Worm (Caenorhabditis elegans): Measurements from ENCODE around the gene srh-119.

srh-119 gene

DNA sequence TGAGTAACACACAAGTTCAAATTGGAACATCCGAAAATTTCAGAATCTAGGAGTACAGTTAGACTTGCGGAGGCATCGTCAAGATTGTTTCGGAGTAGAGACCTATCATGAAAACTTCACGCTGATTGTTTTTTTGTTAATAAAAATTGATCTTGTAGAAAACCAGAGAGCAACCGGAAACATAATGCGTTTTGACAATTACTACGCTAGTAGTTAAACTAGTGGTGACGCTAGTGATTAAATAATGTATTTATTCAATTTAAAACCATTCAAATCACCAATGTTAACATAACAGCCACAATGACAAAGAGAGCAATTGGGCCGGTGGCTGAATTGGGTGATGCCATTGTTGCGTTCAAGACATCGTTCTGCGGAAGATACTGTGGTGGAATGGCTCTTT lies 47.5 kb downstream of the srh-119 start, which contains the start of gene F49H6.17:
Gene F49H6.17, plus strand, starts transcription at position 301 of the 400 bp plus-strand sequence.
- TF ChIP-seq W03F9.2 (tag; optimal IDR thresholded peaks at IDR 0.05) (no peak), dao-5 (tag; optimal IDR thresholded peaks at IDR 0.05) (no peak), him-1 (tag; optimal IDR thresholded peaks at IDR 0.05) (no peak)

- TF ChIP-seq W03F9.2 (tag; optimal IDR thresholded peaks at IDR 0.05) (no peak), dao-5 (tag; optimal IDR thresholded peaks at IDR 0.05) (no peak), him-1 (tag; optimal IDR thresholded peaks at IDR 0.05) (no peak)
These were observed 49.1 kb downstream of the srh-119 start, which contains the start of gene F49H6.12 for ce11 chrV:17021361-17021760. F49H6.12 (minus strand) TSS chrV:17021461.

- TF ChIP-seq dao-5 (tag; optimal IDR thresholded peaks at IDR 0.05) (no peak), W03F9.2 (tag; optimal IDR thresholded peaks at IDR 0.05) (no peak), him-1 (tag; optimal IDR thresholded peaks at IDR 0.05) (no peak)
These were observed 50.5 kb downstream of the srh-119 start, which contains the start of the genes F49H6.8 and F49H6.5 for ce11 chrV:17022613-17023322. F49H6.8 (minus strand) TSS chrV:17022663. F49H6.5 (plus strand) TSS chrV:17023241.
